Fruit fly (Drosophila melanogaster): ENCODE results near the gene CG5056.
A peak's percentile ranks its signal among the peaks of the same experiment; 100 is the strongest.

CG5056 gene

DNA sequence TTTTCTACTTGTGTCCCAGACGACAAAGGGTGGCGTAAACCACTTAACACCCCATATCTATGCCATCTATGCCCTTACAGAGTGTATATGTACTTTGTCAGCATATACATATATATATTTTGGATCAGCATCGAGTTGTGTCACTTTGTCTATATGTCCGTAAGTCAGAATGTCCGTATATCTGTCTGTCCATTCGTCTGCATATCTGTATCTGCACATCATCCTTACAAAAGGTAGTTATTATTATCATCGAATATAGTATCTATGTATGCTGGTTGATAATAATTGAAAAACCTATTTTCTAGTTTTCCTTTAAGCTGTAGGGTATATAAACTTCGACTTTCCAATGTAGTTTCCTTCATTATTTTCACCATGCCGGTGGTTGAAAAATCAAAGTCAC lies 15.4 kb upstream of the CG5056 start:
- TF ChIP-seq Lpt (GFP tag; optimal IDR thresholded peaks at IDR 0.05) = no peak
- no peak for TF ChIP-seq achi (GFP tag; optimal IDR thresholded peaks at IDR 0.05)
- TF ChIP-seq pdm3 (GFP tag; optimal IDR thresholded peaks at IDR 0.05) = no peak
- TF ChIP-seq Blimp-1 (GFP tag; optimal IDR thresholded peaks at IDR 0.05) = no peak
- TF ChIP-seq ss (GFP tag; optimal IDR thresholded peaks at IDR 0.05) = no peak
- TF ChIP-seq CG6808 (GFP tag; optimal IDR thresholded peaks at IDR 0.05) = no peak
- no peak for TF ChIP-seq Sox15 (GFP tag; optimal IDR thresholded peaks at IDR 0.05)
- no peak for TF ChIP-seq CG4318 (GFP tag; optimal IDR thresholded peaks at IDR 0.05)
- TF ChIP-seq CG7368 (GFP tag; optimal IDR thresholded peaks at IDR 0.05) = no peak
- TF ChIP-seq Hr38 (GFP tag; optimal IDR thresholded peaks at IDR 0.05) = no peak
- no peak for TF ChIP-seq CG8632 (GFP tag; optimal IDR thresholded peaks at IDR 0.05)
- no peak for TF ChIP-seq CG10631 (GFP tag; optimal IDR thresholded peaks at IDR 0.05)
- no peak for TF ChIP-seq CG16779 (tag; optimal IDR thresholded peaks at IDR 0.05)
- TF ChIP-seq CG8119 (GFP tag; IDR thresholded peaks at IDR 0.05) = no peak
- no peak for TF ChIP-seq fd85E (GFP tag; optimal IDR thresholded peaks at IDR 0.05)
- no peak for TF ChIP-seq CG6276 (GFP tag; optimal IDR thresholded peaks at IDR 0.05)
- TF ChIP-seq OdsH (GFP tag; optimal IDR thresholded peaks at IDR 0.05) = no peak
- TF ChIP-seq CG6792 (GFP tag; optimal IDR thresholded peaks at IDR 0.05) = no peak
- TF ChIP-seq CG11294 (GFP tag; IDR thresholded peaks at IDR 0.05) = no peak

DNA sequence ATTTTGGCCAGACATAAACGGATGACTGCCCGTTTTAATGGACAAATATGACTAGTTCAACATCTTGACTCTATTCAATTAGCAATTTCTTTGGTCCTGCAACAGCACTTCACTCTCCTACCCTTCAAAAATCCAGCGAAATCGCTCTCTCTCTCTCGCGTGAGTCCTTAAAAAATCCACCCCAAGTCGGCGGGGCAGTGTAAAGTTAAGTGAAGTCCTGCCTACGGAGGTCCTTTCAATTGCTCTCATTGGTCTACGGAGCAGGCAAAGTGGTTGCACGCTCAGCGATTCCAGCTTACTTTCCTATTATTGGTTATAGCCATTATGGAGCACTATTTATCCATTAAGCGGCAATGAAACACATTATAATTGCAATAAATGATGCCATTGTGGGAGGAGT lies 12.6 kb upstream of the CG5056 start, which contains the start of gene CG34367:
Gene CG34367 (minus strand): TSS at position 35 of the 400 bp plus-strand sequence.
- no peak for TF ChIP-seq OdsH (GFP tag; optimal IDR thresholded peaks at IDR 0.05)
- no peak for TF ChIP-seq Hr39 (GFP tag; optimal IDR thresholded peaks at IDR 0.05)
- no peak for TF ChIP-seq net (GFP tag; optimal IDR thresholded peaks at IDR 0.05)

DNA sequence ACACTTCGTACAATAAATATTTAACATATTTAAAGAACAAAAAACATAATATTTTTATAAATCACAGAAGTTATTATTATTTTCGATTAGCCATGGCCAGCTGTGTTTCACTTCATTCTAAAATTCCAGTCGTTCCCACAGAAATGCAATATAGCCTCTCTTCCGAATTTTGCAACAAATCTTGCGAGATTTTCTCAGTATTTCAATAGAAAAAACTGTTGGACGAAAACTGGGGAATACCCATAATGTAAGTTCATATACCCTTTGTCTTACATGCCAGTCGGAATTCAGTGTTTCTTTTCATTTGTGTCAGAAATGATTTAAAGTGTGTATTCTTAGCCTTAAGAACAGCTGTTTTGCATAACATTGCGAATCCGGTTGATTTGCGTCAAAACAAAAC lies 10.0 kb upstream of the CG5056 start, which contains the start of the genes CtsL4 and ClpP:
Gene CtsL4 (minus strand): TSS at position 90 of the 400 bp plus-strand sequence.
Gene ClpP (plus strand): TSS at position 288 of the 400 bp plus-strand sequence.
- TF ChIP-seq CG10669 (GFP tag; optimal IDR thresholded peaks at IDR 0.05) (no peak), Met (GFP tag; optimal IDR thresholded peaks at IDR 0.05) (no peak), OdsH (GFP tag; optimal IDR thresholded peaks at IDR 0.05) (peak; percentile 59), Sox15 (GFP tag; optimal IDR thresholded peaks at IDR 0.05) (no peak), CG6276 (GFP tag; optimal IDR thresholded peaks at IDR 0.05) (no peak), fd59A (GFP tag; optimal IDR thresholded peaks at IDR 0.05) (no peak), CG8119 (GFP tag; IDR thresholded peaks at IDR 0.05) (no peak), dac (GFP tag; optimal IDR thresholded peaks at IDR 0.05) (peak; percentile 10), Smox (GFP tag; optimal IDR thresholded peaks at IDR 0.05) (no peak), fkh (GFP tag; optimal IDR thresholded peaks at IDR 0.05) (no peak), Hr4 (GFP tag; optimal IDR thresholded peaks at IDR 0.05) (no peak), topi (GFP tag; optimal IDR thresholded peaks at IDR 0.05) (no peak), esn (GFP tag; optimal IDR thresholded peaks at IDR 0.05) (peak; percentile 55), acj6 (GFP tag; optimal IDR thresholded peaks at IDR 0.05) (peak; percentile 36), ss (GFP tag; optimal IDR thresholded peaks at IDR 0.05) (no peak), Eip75B (GFP tag; optimal IDR thresholded peaks at IDR 0.05) (no peak), Ets96B (tag; optimal IDR thresholded peaks at IDR 0.05) (peak; percentile 32), eg (GFP tag; IDR thresholded peaks at IDR 0.05) (no peak), svp (GFP tag) (no peak), Hr39 (GFP tag; optimal IDR thresholded peaks at IDR 0.05) (no peak), Gug (GFP tag; IDR thresholded peaks at IDR 0.05) (no peak), Sox102F (GFP tag; optimal IDR thresholded peaks at IDR 0.05) (no peak), CG7368 (GFP tag; optimal IDR thresholded peaks at IDR 0.05) (no peak), CG31627 (GFP tag; optimal IDR thresholded peaks at IDR 0.05) (peak; percentile 50), Lpt (GFP tag; optimal IDR thresholded peaks at IDR 0.05) (no peak), net (GFP tag; optimal IDR thresholded peaks at IDR 0.05) (no peak), vri (GFP tag; optimal IDR thresholded peaks at IDR 0.05) (no peak), CG6163 (GFP tag; IDR thresholded peaks at IDR 0.05) (no peak), dsx (GFP tag; optimal IDR thresholded peaks at IDR 0.05; ENCODE audit: poor library complexity, severe bottlenecking) (no peak), CG32006 (GFP tag; optimal IDR thresholded peaks at IDR 0.05) (no peak), CG9139 (GFP tag; optimal IDR thresholded peaks at IDR 0.05) (no peak), CG11902 (GFP tag; optimal IDR thresholded peaks at IDR 0.05) (no peak), cyc (GFP tag; optimal IDR thresholded peaks at IDR 0.05) (peak; percentile 29), salr (GFP tag; optimal IDR thresholded peaks at IDR 0.05) (no peak), Blimp-1 (GFP tag; optimal IDR thresholded peaks at IDR 0.05) (no peak), Hr38 (GFP tag; optimal IDR thresholded peaks at IDR 0.05) (no peak), CG8319 (GFP tag; optimal IDR thresholded peaks at IDR 0.05) (no peak), fd85E (GFP tag; optimal IDR thresholded peaks at IDR 0.05) (no peak), CG11294 (GFP tag; IDR thresholded peaks at IDR 0.05) (no peak)
